Fruit fly (Drosophila melanogaster) whole organism, prepupa: Measurements from ENCODE around the gene U4-U6-60K.

ENCODE experiments used
- CG10669 ChIP-seq: fragments of 200-800 bp; sonication (Bioruptor generic); optimal IDR thresholded peaks from 3 replicates; lab custom pipeline; 2018; ENCODE audit warnings: missing biosample characterization, mild to moderate bottlenecking, missing genetic modification characterization, moderate library complexity
- CG11902 ChIP-seq: fragments of 200-800 bp; sonication (Bioruptor generic); optimal IDR thresholded peaks from 3 replicates; lab custom pipeline; 2016; ENCODE audit warnings: missing biosample characterization, missing genetic modification characterization
- CG1621 ChIP-seq: fragments of 200-800 bp; sonication (Bioruptor generic); optimal IDR thresholded peaks from 3 replicates; lab custom pipeline; 2018; ENCODE audit warnings: missing biosample characterization, mild to moderate bottlenecking, missing genetic modification characterization
- CG3919 ChIP-seq: fragments of 200-800 bp; sonication (Bioruptor generic); optimal IDR thresholded peaks from 3 replicates; lab custom pipeline; 2016; ENCODE audit warnings: missing biosample characterization, missing genetic modification characterization
- CG4318 ChIP-seq: fragments of 200-800 bp; sonication (Bioruptor generic); optimal IDR thresholded peaks from 3 replicates; lab custom pipeline; 2017; ENCODE audit warnings: missing biosample characterization, mild to moderate bottlenecking, missing genetic modification characterization
- CG6276 ChIP-seq: fragments of 200-800 bp; sonication (Bioruptor generic); optimal IDR thresholded peaks from 2 replicates; lab custom pipeline; 2017; ENCODE audit warnings: missing biosample characterization, mild to moderate bottlenecking, missing genetic modification characterization
- CG7368 ChIP-seq: fragments of 200-800 bp; sonication (Bioruptor generic); optimal IDR thresholded peaks from 3 replicates; lab custom pipeline; 2016; ENCODE audit warnings: missing biosample characterization, missing genetic modification characterization
- Eip78C ChIP-seq: fragments of 200-800 bp; sonication (Bioruptor generic); peaks from one replicate; lab custom pipeline; 2016; ENCODE audit warnings: missing biosample characterization, missing genetic modification characterization
- Hr38 ChIP-seq: sonication (Bioruptor generic); optimal IDR thresholded peaks from 2 replicates; lab custom pipeline; 2016; ENCODE audit warnings: missing biosample characterization, missing genetic modification characterization
- Hr39 ChIP-seq: fragments of 200-800 bp; sonication (Bioruptor generic); optimal IDR thresholded peaks from 2 replicates; lab custom pipeline; 2016; ENCODE audit warnings: missing biosample characterization, missing genetic modification characterization
- Lpt ChIP-seq: fragments of 200-800 bp; sonication (Bioruptor generic); optimal IDR thresholded peaks from 3 replicates; lab custom pipeline; 2016; ENCODE audit warnings: missing biosample characterization, missing genetic modification characterization
- Met ChIP-seq: fragments of 200-800 bp; sonication (Bioruptor generic); optimal IDR thresholded peaks from 3 replicates; lab custom pipeline; 2016; ENCODE audit warnings: missing biosample characterization, missing genetic modification characterization
- Sox102F ChIP-seq: fragments of 200-800 bp; sonication (Bioruptor generic); optimal IDR thresholded peaks from 2 replicates; lab custom pipeline; 2016; ENCODE audit warnings: missing biosample characterization, mild to moderate bottlenecking, missing genetic modification characterization
- eg ChIP-seq: fragments of 200-800 bp; sonication (Bioruptor generic); IDR thresholded peaks from 3 replicates; pipeline ENCODE4 v1.3.6; 2022; ENCODE audit warnings: missing biosample characterization, missing genetic modification characterization
- fkh ChIP-seq: fragments of 200-800 bp; sonication (Bioruptor generic); optimal IDR thresholded peaks from 3 replicates; lab custom pipeline; 2017; ENCODE audit warnings: missing biosample characterization, mild to moderate bottlenecking, missing genetic modification characterization, moderate library complexity
- lz ChIP-seq: fragments of 200-800 bp; sonication (Bioruptor generic); optimal IDR thresholded peaks from 3 replicates; lab custom pipeline; 2016; ENCODE audit warnings: missing biosample characterization, missing genetic modification characterization
- salr ChIP-seq, 2 experiments: fragments of 200-800 bp; sonication (Bioruptor generic); optimal IDR thresholded peaks; 3 replicates each; lab custom pipeline; 2016 to 2018; ENCODE audit warnings: missing biosample characterization in 2 of 2, missing genetic modification characterization in 2 of 2, mild to moderate bottlenecking in 1 of 2
- spab ChIP-seq: fragments of 200-800 bp; sonication (Bioruptor generic); optimal IDR thresholded peaks from 2 replicates; lab custom pipeline; 2017; ENCODE audit warnings: missing biosample characterization, mild to moderate bottlenecking, missing genetic modification characterization, missing genetic modification reagents
- ss ChIP-seq, 2 experiments: fragments of 200-800 bp; sonication (Bioruptor generic); optimal IDR thresholded peaks; 2 replicates in 1 of 2; 3 replicates in 1 of 2; lab custom pipeline; 2017 to 2018; ENCODE audit warnings: mild to moderate bottlenecking in 2 of 2, missing biosample characterization in 2 of 2, missing genetic modification characterization in 2 of 2, moderate library complexity in 1 of 2
- vri ChIP-seq: fragments of 200-800 bp; sonication (Bioruptor generic); optimal IDR thresholded peaks from 3 replicates; lab custom pipeline; 2016; ENCODE audit warnings: missing biosample characterization, mild to moderate bottlenecking, missing genetic modification characterization

The U4-U6-60K gene

DNA sequence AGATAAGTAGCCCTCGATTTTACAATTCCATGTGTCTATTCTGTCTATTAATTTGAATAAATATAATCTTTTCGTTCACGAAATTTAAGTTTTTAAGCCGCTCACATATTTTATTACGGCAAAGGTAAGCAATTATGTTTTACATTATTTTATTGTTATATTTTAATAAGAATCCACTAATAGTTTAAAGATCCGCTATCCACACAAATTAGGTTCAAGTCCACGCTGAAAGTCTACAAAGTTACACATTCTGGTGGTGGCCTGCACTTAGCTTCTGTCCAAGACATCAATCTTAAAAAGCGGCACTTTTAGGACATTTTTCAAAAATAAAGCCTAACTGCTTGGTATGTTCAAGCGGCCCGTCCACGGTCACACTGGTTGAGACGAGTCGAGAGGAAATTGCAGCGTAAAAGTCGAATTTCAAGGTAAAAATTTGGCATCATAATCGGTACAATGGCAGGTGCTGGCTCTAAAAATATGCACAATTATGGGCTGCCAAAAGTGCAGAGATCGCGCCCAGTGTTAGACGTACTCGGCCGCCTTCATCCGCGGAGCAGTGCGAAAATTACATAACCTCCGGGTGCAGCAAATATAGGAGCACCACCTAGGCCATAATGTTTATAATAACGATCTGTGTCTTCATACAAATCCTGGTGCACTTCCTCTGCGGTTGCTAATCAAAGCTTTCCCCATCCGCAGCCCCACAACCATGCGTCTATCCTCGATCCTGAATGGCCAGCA lies 38.8 kb downstream of the U4-U6-60K start, which contains the start of the genes UQCR-Q and CG46525:
Gene UQCR-Q, plus strand, starts transcription at position 51 of the 741 bp plus-strand sequence.
Gene CG46525, plus strand, starts transcription at position 510 of the 741 bp plus-strand sequence.
- TF ChIP-seq Met (GFP tag; lab: Kevin White, UChicago) (no peak), Lpt (no peak), CG3919 (GFP tag; lab: Kevin White, UChicago) (no peak), vri (peak; percentile 83)

DNA sequence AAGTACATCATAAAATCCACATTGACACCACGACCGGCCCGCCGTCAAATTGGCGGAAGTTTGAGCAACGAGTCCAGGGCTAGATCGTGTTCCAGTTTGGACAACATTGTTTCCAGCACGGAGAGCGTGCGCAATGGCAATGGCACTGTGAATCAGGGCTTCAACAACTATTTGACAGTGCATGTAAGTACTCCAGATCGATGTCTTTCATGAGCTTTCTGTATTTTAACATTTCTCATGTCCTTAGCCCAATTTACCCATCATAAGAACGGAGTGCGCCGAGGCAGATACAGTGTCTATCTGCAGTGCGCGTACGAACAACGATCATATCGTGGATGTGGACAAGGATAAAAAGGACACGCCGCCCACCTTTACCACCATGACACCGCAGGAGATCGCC lies 39.8 kb downstream of the U4-U6-60K start:
- TF ChIP-seq CG10669 (no peak), Hr39 (GFP tag; lab: Kevin White, UChicago) (no peak), Sox102F (GFP tag; lab: Kevin White, UChicago) (no peak)
- TF ChIP-seq, all 60 proteins: peak for 0

DNA sequence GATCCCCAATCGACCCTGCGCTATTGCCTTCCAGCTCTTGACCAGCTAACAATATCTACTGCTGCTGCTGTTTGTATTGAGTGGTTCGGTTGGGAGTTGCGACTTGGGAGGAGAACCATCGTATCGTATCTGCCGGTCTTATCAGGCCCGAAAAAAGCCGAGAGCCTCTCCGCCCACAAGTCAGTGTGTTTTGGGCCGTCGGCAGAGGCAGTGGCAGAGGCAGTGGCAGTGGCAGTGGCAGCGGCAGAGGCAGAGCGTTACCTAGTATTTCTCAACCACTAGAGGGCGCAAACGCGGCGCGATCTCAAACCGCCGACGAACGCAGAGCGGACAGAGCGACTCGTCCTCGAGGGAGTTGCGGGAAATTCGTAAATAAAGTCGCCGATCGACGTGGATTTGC lies 43.6 kb downstream of the U4-U6-60K start, which contains the start of gene SecCl:
Gene SecCl, plus strand, starts transcription at position 18 of the 400 bp plus-strand sequence.
- TF ChIP-seq fkh (GFP tag; lab: Kevin White, UChicago) (peak; percentile 12), ss (GFP tag; optimal IDR thresholded peaks at IDR 0.05; lab: Kevin White, UChicago) (no peak), eg (GFP tag; lab: Robert Waterston, UW) (0 out of 3 replicates have a peak, but pooled peaks have one; percentile 16), spab (no peak)
- TF ChIP-seq, all 60 proteins: peak for 2

DNA sequence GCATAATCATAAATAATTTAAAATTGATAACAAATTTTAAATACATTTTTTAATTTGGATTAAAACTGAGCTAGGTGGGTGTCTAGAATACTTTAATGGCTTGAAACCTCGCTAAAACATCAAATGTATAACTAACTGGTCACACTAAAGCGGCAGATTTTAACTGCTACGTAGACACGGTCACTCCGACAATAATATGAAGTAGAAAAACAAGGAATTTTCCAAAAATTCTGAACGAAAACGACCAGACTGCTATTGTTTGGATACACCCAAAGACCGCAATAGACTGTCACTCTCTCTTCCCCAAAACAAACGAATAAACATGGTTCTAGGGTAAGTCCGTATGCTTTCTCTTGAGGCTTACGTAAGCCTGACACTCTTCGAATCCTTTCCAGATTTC lies 47.9 kb downstream of the U4-U6-60K start, which contains the start of gene QIL1:
Gene QIL1, plus strand, starts transcription at position 142 of the 400 bp plus-strand sequence.
- TF ChIP-seq CG11902 (GFP tag; lab: Kevin White, UChicago) (no peak), salr (GFP tag; optimal IDR thresholded peaks at IDR 0.05; lab: Kevin White, UChicago) (no peak), CG7368 (GFP tag; lab: Kevin White, UChicago) (no peak), vri (no peak), Eip78C (GFP tag; lab: Kevin White, UChicago) (peak; percentile 55), Hr38 (GFP tag; lab: Kevin White, UChicago) (no peak)

DNA sequence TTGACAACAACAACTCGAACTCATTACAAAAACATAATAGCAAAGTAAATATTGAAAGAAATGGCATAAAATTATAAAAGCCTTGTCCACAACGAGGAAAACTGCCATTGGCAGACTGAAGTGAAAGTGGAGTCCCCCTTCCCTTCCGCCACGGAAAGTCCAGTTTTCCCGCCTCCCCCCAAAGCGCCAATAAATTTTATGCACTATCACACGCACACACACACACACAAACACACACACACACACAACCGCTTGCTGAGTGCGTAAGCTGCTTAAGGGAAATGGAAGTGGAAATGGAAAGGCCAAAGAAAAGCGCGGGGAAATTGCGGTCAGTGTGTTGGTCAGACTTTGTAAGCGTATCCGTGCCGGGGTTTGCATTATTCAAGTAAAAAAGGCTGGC lies 51.2 kb downstream of the U4-U6-60K start:
- no peak for TF ChIP-seq Eip78C (GFP tag; lab: Kevin White, UChicago)
- no peak for TF ChIP-seq Sox102F (GFP tag; lab: Kevin White, UChicago)
- no peak for TF ChIP-seq CG1621 (tag; lab: Kevin White, UChicago)
- TF ChIP-seq CG6276 (GFP tag; lab: Kevin White, UChicago): no peak
- no peak for TF ChIP-seq CG3919 (GFP tag; lab: Kevin White, UChicago)
- TF ChIP-seq lz (GFP tag; lab: Kevin White, UChicago): no peak
- no peak for TF ChIP-seq CG4318 (GFP tag; lab: Kevin White, UChicago)
- no peak for TF ChIP-seq CG10669
